Worm (Caenorhabditis elegans) whole organism, midembryonic: ENCODE measurements around the gene C14A4.7.

Source experiments
- T22C8.4 ChIP-seq: fragments of 200-800 bp; sonication (Bioruptor generic); IDR thresholded peaks from 2 replicates; pipeline ENCODE4 v1.3.6; 2022; ENCODE audit warnings: missing genetic modification characterization, missing compliant biosample characterization
- cog-1 ChIP-seq: sonication (generic microtip); optimal IDR thresholded peaks from 2 replicates; lab custom pipeline; 2016; ENCODE audit warnings: missing genetic modification characterization, missing compliant biosample characterization
- flt-1 ChIP-seq: fragments of 200-800 bp; sonication (Bioruptor generic); IDR thresholded peaks from 2 replicates; pipeline ENCODE4 v1.3.6; 2022; ENCODE audit warnings: missing genetic modification characterization, missing compliant biosample characterization
- klf-2 ChIP-seq: fragments of 200-800 bp; sonication (Bioruptor generic); conservative IDR thresholded peaks from 2 replicates; pipeline ENCODE4 v1.3.6; 2022; ENCODE audit warnings: missing genetic modification reagents, missing genetic modification characterization, missing compliant biosample characterization
- med-1 ChIP-seq: sonication (generic microtip); optimal IDR thresholded peaks from 2 replicates; lab custom pipeline; 2017; ENCODE audit warnings: missing genetic modification characterization, mild to moderate bottlenecking, missing compliant biosample characterization, antibody characterized with exemption, missing genetic modification reagents; ENCODE audit not compliant: insufficient read depth
- ref-1 ChIP-seq: fragments of 200-800 bp; sonication (Bioruptor generic); conservative IDR thresholded peaks from 2 replicates; pipeline ENCODE4 v1.3.6; 2022; ENCODE audit warnings: missing genetic modification reagents, missing genetic modification characterization, missing compliant biosample characterization
- tab-1 ChIP-seq: fragments of 200-800 bp; sonication (Bioruptor generic); IDR thresholded peaks from 2 replicates; pipeline ENCODE4 v1.3.6; 2022; ENCODE audit warnings: missing genetic modification characterization, missing compliant biosample characterization
- ztf-23 ChIP-seq: fragments of 200-800 bp; sonication (Bioruptor generic); IDR thresholded peaks from 2 replicates; pipeline ENCODE4 v1.3.6; 2022; ENCODE audit warnings: missing genetic modification reagents, missing genetic modification characterization, missing compliant biosample characterization
- ztf-29 ChIP-seq: fragments of 200-800 bp; sonication (Bioruptor generic); IDR thresholded peaks from 2 replicates; pipeline ENCODE4 v1.3.6; 2022; ENCODE audit warnings: missing genetic modification reagents, missing genetic modification characterization, missing compliant biosample characterization

C14A4.7 gene

ce11 chrII:10607238-10607961 is 11.0 kb upstream of the C14A4.7 start, which contains the start of gene ccm-3:
ccm-3 (minus strand) TSS chrII:10607275.
- TF ChIP-seq ztf-23 (GFP tag; lab: Robert Waterston, UW), result no peak
- TF ChIP-seq med-1 (GFP tag; lab: Kevin White, UChicago), result no peak
- TF ChIP-seq flt-1 (GFP tag; lab: Robert Waterston, UW), result no peak
- no peak for TF ChIP-seq ztf-29 (GFP tag; lab: Robert Waterston, UW)
- no peak for TF ChIP-seq klf-2 (GFP tag; lab: Robert Waterston, UW)
- TF ChIP-seq tab-1 (GFP tag; lab: Robert Waterston, UW), result no peak
- TF ChIP-seq ref-1 (GFP tag; lab: Robert Waterston, UW), result no peak
- no peak for TF ChIP-seq T22C8.4
- no peak for TF ChIP-seq cog-1 (tag; lab: Kevin White, UChicago)

- no peak for TF ChIP-seq ref-1 (GFP tag; lab: Robert Waterston, UW)
- no peak for TF ChIP-seq klf-2 (GFP tag; lab: Robert Waterston, UW)
Measured at ce11 chrII:10605512-10605911, 9.2 kb upstream of the C14A4.7 start, which contains the start of gene taf-13. taf-13 (minus strand) TSS chrII:10605612.

ce11 chrII:10603560-10603959 is 7.2 kb upstream of the C14A4.7 start:
- TF ChIP-seq med-1 (GFP tag; lab: Kevin White, UChicago) (no peak), cog-1 (tag; lab: Kevin White, UChicago) (no peak), T22C8.4 (no peak), klf-2 (GFP tag; lab: Robert Waterston, UW) (no peak), ref-1 (GFP tag; lab: Robert Waterston, UW) (no peak), ztf-29 (GFP tag; lab: Robert Waterston, UW) (no peak), ztf-23 (GFP tag; lab: Robert Waterston, UW) (no peak), flt-1 (GFP tag; lab: Robert Waterston, UW) (no peak), tab-1 (GFP tag; lab: Robert Waterston, UW) (no peak)

- TF ChIP-seq ref-1 (GFP tag; lab: Robert Waterston, UW), result no peak
- TF ChIP-seq ztf-29 (GFP tag; lab: Robert Waterston, UW), result no peak
- no peak for TF ChIP-seq tab-1 (GFP tag; lab: Robert Waterston, UW)
- TF ChIP-seq klf-2 (GFP tag; lab: Robert Waterston, UW), result no peak
Measured at ce11 chrII:10602184-10602583, 5.8 kb upstream of the C14A4.7 start, which contains the start of gene srv-2. srv-2 (minus strand) TSS chrII:10602284.

- TF ChIP-seq klf-2 (GFP tag; lab: Robert Waterston, UW) (no peak), ref-1 (GFP tag; lab: Robert Waterston, UW) (no peak), flt-1 (GFP tag; lab: Robert Waterston, UW) (no peak), cog-1 (tag; lab: Kevin White, UChicago) (no peak), ztf-29 (GFP tag; lab: Robert Waterston, UW) (no peak), T22C8.4 (no peak), ztf-23 (GFP tag; lab: Robert Waterston, UW) (no peak), med-1 (GFP tag; lab: Kevin White, UChicago) (no peak), tab-1 (GFP tag; lab: Robert Waterston, UW) (no peak)
Measured at ce11 chrII:10598970-10599369, 2.6 kb upstream of the C14A4.7 start, which contains the start of gene C14A4.9. C14A4.9 (plus strand) TSS chrII:10599337.

- no peak for TF ChIP-seq T22C8.4
- no peak for TF ChIP-seq ztf-23 (GFP tag; lab: Robert Waterston, UW)
- TF ChIP-seq ref-1 (GFP tag; lab: Robert Waterston, UW), result no peak
- TF ChIP-seq cog-1 (tag; lab: Kevin White, UChicago), result no peak
- no peak for TF ChIP-seq tab-1 (GFP tag; lab: Robert Waterston, UW)
- TF ChIP-seq klf-2 (GFP tag; lab: Robert Waterston, UW), result no peak
Measured at ce11 chrII:10598039-10598438, 1.7 kb upstream of the C14A4.7 start, which contains the start of gene C14A4.8. C14A4.8 (minus strand) TSS chrII:10598139.

- TF ChIP-seq ztf-29 (GFP tag; lab: Robert Waterston, UW) (no peak), med-1 (GFP tag; lab: Kevin White, UChicago) (no peak), T22C8.4 (no peak), tab-1 (GFP tag; lab: Robert Waterston, UW) (no peak), ref-1 (GFP tag; lab: Robert Waterston, UW) (no peak), ztf-23 (GFP tag; lab: Robert Waterston, UW) (no peak), flt-1 (GFP tag; lab: Robert Waterston, UW) (no peak), klf-2 (GFP tag; lab: Robert Waterston, UW) (no peak), cog-1 (tag; lab: Kevin White, UChicago) (no peak)
Measured at ce11 chrII:10594758-10595157, 1.6 kb downstream of the C14A4.7 start, which contains the start of gene C14A4.6. C14A4.6 (minus strand) TSS chrII:10594776.

- TF ChIP-seq ztf-23 (GFP tag; lab: Robert Waterston, UW) (no peak), tab-1 (GFP tag; lab: Robert Waterston, UW) (no peak), ref-1 (GFP tag; lab: Robert Waterston, UW) (no peak), med-1 (GFP tag; lab: Kevin White, UChicago) (no peak), klf-2 (GFP tag; lab: Robert Waterston, UW) (no peak), ztf-29 (GFP tag; lab: Robert Waterston, UW) (no peak), flt-1 (GFP tag; lab: Robert Waterston, UW) (no peak), T22C8.4 (no peak), cog-1 (tag; lab: Kevin White, UChicago) (no peak)
Measured at ce11 chrII:10594312-10594711, 2.0 kb downstream of the C14A4.7 start.

- TF ChIP-seq tab-1 (GFP tag; lab: Robert Waterston, UW), result no peak
- TF ChIP-seq ztf-29 (GFP tag; lab: Robert Waterston, UW), result no peak
Measured at ce11 chrII:10592452-10592851, 3.9 kb downstream of the C14A4.7 start, which contains the start of gene crn-5. crn-5 (plus strand) TSS chrII:10592752.
